Worm (Caenorhabditis elegans) whole organism, L3 larva: Measurements from ENCODE around the gene srw-145.

Source experiments
- ama-1 ChIP-seq: fragments of 150-350 bp; optimal IDR thresholded peaks from 2 replicates; lab custom pipeline; 2018
- ceh-82 ChIP-seq: fragments of 150-350 bp; optimal IDR thresholded peaks from 2 replicates; lab custom pipeline; 2014; ENCODE audit warnings: missing biosample characterization, missing genetic modification characterization
- egl-27 ChIP-seq: sonication (generic microtip); optimal IDR thresholded peaks from 4 replicates; lab custom pipeline; 2017; ENCODE audit warnings: missing biosample characterization, missing genetic modification reagents, missing genetic modification characterization
- elt-1 ChIP-seq: fragments of 150-350 bp; optimal IDR thresholded peaks from 2 replicates; lab custom pipeline; 2014; ENCODE audit warnings: missing biosample characterization, missing genetic modification characterization
- lin-15B ChIP-seq: fragments of 150-350 bp; optimal IDR thresholded peaks from 2 replicates; lab custom pipeline; 2014; ENCODE audit warnings: missing biosample characterization, missing genetic modification characterization
- nfya-1 ChIP-seq: sonication (generic microtip); optimal IDR thresholded peaks from 2 replicates; lab custom pipeline; 2017; ENCODE audit warnings: missing genetic modification characterization, mild to moderate bottlenecking, missing compliant biosample characterization, antibody characterized with exemption, moderate library complexity; ENCODE audit not compliant: insufficient read depth
- nhr-11 ChIP-seq: fragments of 150-350 bp; optimal IDR thresholded peaks from 2 replicates; lab custom pipeline; 2014; ENCODE audit warnings: missing biosample characterization, missing genetic modification characterization
- nhr-23 ChIP-seq: fragments of 150-350 bp; optimal IDR thresholded peaks from 2 replicates; lab custom pipeline; 2014; ENCODE audit warnings: missing biosample characterization, missing genetic modification reagents, missing genetic modification characterization
- nhr-28 ChIP-seq: fragments of 150-350 bp; optimal IDR thresholded peaks from 2 replicates; lab custom pipeline; 2014; ENCODE audit warnings: missing biosample characterization, missing genetic modification characterization
- nhr-76 ChIP-seq: fragments of 150-350 bp; sonication (generic microtip); optimal IDR thresholded peaks from 5 replicates; lab custom pipeline; 2014; ENCODE audit warnings: missing biosample characterization, missing genetic modification characterization
- snpc-4 ChIP-seq: fragments of 150-350 bp; optimal IDR thresholded peaks from 2 replicates; lab custom pipeline; 2014; ENCODE audit warnings: missing biosample characterization, missing genetic modification characterization
- zag-1 ChIP-seq: fragments of 150-350 bp; optimal IDR thresholded peaks from 2 replicates; lab custom pipeline; 2014; ENCODE audit warnings: missing biosample characterization, missing genetic modification characterization
- ztf-11 ChIP-seq: fragments of 150-350 bp; optimal IDR thresholded peaks from 2 replicates; lab custom pipeline; 2014; ENCODE audit warnings: missing biosample characterization, missing genetic modification characterization

ce11 chrV:13898356-13898755 lies 38.6 kb upstream of the srw-145 start, which contains the start of gene cyp-35C1:
- no peak for TF ChIP-seq egl-27 (tag; lab: Kevin White, UChicago)
- no peak for TF ChIP-seq nhr-23 (tag; lab: Kevin White, UChicago)
- no peak for TF ChIP-seq snpc-4 (tag; lab: Kevin White, UChicago)
- no peak for TF ChIP-seq ceh-82 (tag; lab: Kevin White, UChicago)
- TF ChIP-seq nhr-11 (tag; lab: Kevin White, UChicago), result no peak
- TF ChIP-seq lin-15B, result no peak
- no peak for TF ChIP-seq ama-1
- TF ChIP-seq nhr-76, result no peak
- TF ChIP-seq ztf-11 (tag; lab: Kevin White, UChicago), result no peak
- TF ChIP-seq nhr-28 (tag; lab: Kevin White, UChicago), result no peak
- no peak for TF ChIP-seq zag-1 (tag; lab: Kevin White, UChicago)
- no peak for TF ChIP-seq elt-1 (tag; lab: Kevin White, UChicago)
- no peak for TF ChIP-seq nfya-1 (tag; lab: Kevin White, UChicago)
